Worm (Caenorhabditis elegans) whole organism, L4 larva: ENCODE measurements around the gene C32D5.4.

Experiments
- F10B5.3 ChIP-seq: sonication (generic microtip); optimal IDR thresholded peaks from 2 replicates; lab custom pipeline; 2016; ENCODE audit warnings: mild to moderate bottlenecking, missing genetic modification characterization, missing compliant biosample characterization
- aly-2 ChIP-seq: sonication (generic microtip); optimal IDR thresholded peaks from 2 replicates; lab custom pipeline; 2018; ENCODE audit warnings: missing biosample characterization, missing genetic modification characterization
- fos-1 ChIP-seq: fragments of 150-350 bp; optimal IDR thresholded peaks from 2 replicates; lab custom pipeline; 2014; ENCODE audit warnings: missing biosample characterization, missing genetic modification characterization
- hlh-30 ChIP-seq: sonication (generic microtip); optimal IDR thresholded peaks from 2 replicates; lab custom pipeline; 2017; ENCODE audit warnings: antibody characterized with exemption, mild to moderate bottlenecking, missing genetic modification characterization, missing compliant biosample characterization; ENCODE audit not compliant: insufficient read depth
- lin-13 ChIP-seq: fragments of 150-350 bp; optimal IDR thresholded peaks from 2 replicates; lab custom pipeline; 2014; ENCODE audit warnings: missing biosample characterization, missing genetic modification reagents, missing genetic modification characterization
- lin-38 ChIP-seq: fragments of 200-800 bp; sonication (Bioruptor generic); IDR thresholded peaks from 2 replicates; pipeline ENCODE4 v1.3.6; 2022; ENCODE audit warnings: missing genetic modification reagents, missing genetic modification characterization, missing compliant biosample characterization
- madf-9 ChIP-seq: fragments of 200-800 bp; sonication (Bioruptor generic); conservative IDR thresholded peaks from 2 replicates; pipeline ENCODE4 v1.3.6; 2022; ENCODE audit warnings: missing genetic modification reagents, missing genetic modification characterization, missing compliant biosample characterization
- mep-1 ChIP-seq: fragments of 150-350 bp; sonication (generic microtip); optimal IDR thresholded peaks from 3 replicates; lab custom pipeline; 2014; ENCODE audit warnings: missing biosample characterization, missing genetic modification characterization
- nhr-11 ChIP-seq: fragments of 150-350 bp; optimal IDR thresholded peaks from 2 replicates; lab custom pipeline; 2014; ENCODE audit warnings: missing biosample characterization, missing genetic modification characterization
- nhr-77 ChIP-seq: fragments of 150-350 bp; optimal IDR thresholded peaks from 2 replicates; lab custom pipeline; 2014; ENCODE audit warnings: missing biosample characterization, missing genetic modification characterization
- unc-62 ChIP-seq, 3 experiments: fragments of 150-350 bp in 1 of 3; sonication (generic microtip); optimal IDR thresholded peaks in 2 of 3; peaks in 1 of 3; 1 replicate in 1 of 3; 2 replicates in 2 of 3; lab custom pipeline; 2014 to 2017; ENCODE audit warnings: missing biosample characterization in 3 of 3, missing genetic modification characterization in 3 of 3, missing genetic modification reagents in 3 of 3, missing genotype in 1 of 3

ce11 chrII:6328672-6329071 is 5.8 kb upstream of the C32D5.4 start:
- TF ChIP-seq hlh-30 (peak; percentile 13), madf-9 (GFP tag; lab: Robert Waterston, UW) (no peak), fos-1 (tag; lab: Kevin White, UChicago) (no peak), lin-13 (GFP tag; lab: Kevin White, UChicago) (no peak), mep-1 (tag; lab: Kevin White, UChicago) (peak; percentile 27), F10B5.3 (tag; lab: Kevin White, UChicago) (no peak), unc-62 (GFP tag; optimal IDR thresholded peaks at IDR 0.05 in 1 of 2; lab: Kevin White, UChicago) (peak in 1 of 2 experiments; percentile 71), unc-62 (tag; optimal IDR thresholded peaks at IDR 0.05; lab: Kevin White, UChicago) (no peak), nhr-77 (no peak), aly-2 (tag; lab: Kevin White, UChicago) (no peak), nhr-11 (tag; lab: Kevin White, UChicago) (no peak), lin-38 (GFP tag; lab: Robert Waterston, UW) (no peak)
